Worm (Caenorhabditis elegans) whole organism, mixed stage, embryonic: ENCODE results near the gene C05D11.8.
A peak's percentile ranks its signal among the peaks of the same experiment; 100 is the strongest.

Source experiments
- M03D4.4 ChIP-seq: sonication (generic microtip); optimal IDR thresholded peaks from 2 replicates; lab custom pipeline; 2017; ENCODE audit warnings: mild to moderate bottlenecking, missing genetic modification characterization, missing compliant biosample characterization
- bed-3 ChIP-seq: fragments of 200-800 bp; sonication (Bioruptor generic); optimal IDR thresholded peaks from 3 replicates; lab custom pipeline; 2018; ENCODE audit warnings: mild to moderate bottlenecking, missing genetic modification characterization, moderate library complexity, missing compliant biosample characterization
- blmp-1 ChIP-seq: fragments of 150-350 bp; optimal IDR thresholded peaks from 2 replicates; lab custom pipeline; 2014; ENCODE audit warnings: missing biosample characterization, missing genetic modification characterization
- ceh-43 ChIP-seq: fragments of 200-800 bp; sonication (Bioruptor generic); optimal IDR thresholded peaks from 2 replicates; lab custom pipeline; 2018; ENCODE audit warnings: mild to moderate bottlenecking, missing genetic modification characterization, moderate library complexity, missing compliant biosample characterization
- ceh-83 ChIP-seq: fragments of 200-800 bp; sonication (Bioruptor generic); optimal IDR thresholded peaks from 2 replicates; lab custom pipeline; 2018; ENCODE audit warnings: mild to moderate bottlenecking, missing genetic modification characterization, missing compliant biosample characterization
- ces-1 ChIP-seq: fragments of 150-350 bp; optimal IDR thresholded peaks from 2 replicates; lab custom pipeline; 2014; ENCODE audit warnings: missing biosample characterization, missing genetic modification reagents, missing genetic modification characterization
- cnd-1 ChIP-seq: fragments of 200-800 bp; sonication (Bioruptor generic); optimal IDR thresholded peaks from 2 replicates; lab custom pipeline; 2018; ENCODE audit warnings: mild to moderate bottlenecking, missing genetic modification characterization, missing compliant biosample characterization
- drap-1 ChIP-seq: fragments of 200-800 bp; sonication (Bioruptor generic); optimal IDR thresholded peaks from 3 replicates; lab custom pipeline; 2018; ENCODE audit warnings: mild to moderate bottlenecking, missing genetic modification characterization, missing compliant biosample characterization
- elt-1 ChIP-seq: sonication (generic microtip); optimal IDR thresholded peaks from 2 replicates; lab custom pipeline; 2017; ENCODE audit warnings: missing genetic modification characterization, mild to moderate bottlenecking, missing compliant biosample characterization, antibody characterized with exemption, moderate library complexity, borderline replicate concordance; ENCODE audit not compliant: insufficient read depth
- elt-3 ChIP-seq: fragments of 150-350 bp; optimal IDR thresholded peaks from 2 replicates; lab custom pipeline; 2014; ENCODE audit warnings: missing biosample characterization, missing genetic modification characterization
- lin-13 ChIP-seq: fragments of 150-350 bp; optimal IDR thresholded peaks from 2 replicates; lab custom pipeline; 2014; ENCODE audit warnings: missing biosample characterization, missing genetic modification characterization
- lin-32 ChIP-seq: fragments of 200-800 bp; sonication (Bioruptor generic); optimal IDR thresholded peaks from 2 replicates; lab custom pipeline; 2018; ENCODE audit warnings: mild to moderate bottlenecking, missing genetic modification characterization, missing compliant biosample characterization
- lsy-2 ChIP-seq: fragments of 150-350 bp; optimal IDR thresholded peaks from 2 replicates; lab custom pipeline; 2014; ENCODE audit warnings: missing biosample characterization, missing genetic modification characterization
- mab-5 ChIP-seq: fragments of 150-350 bp; optimal IDR thresholded peaks from 2 replicates; lab custom pipeline; 2014; ENCODE audit warnings: missing biosample characterization, missing genetic modification characterization
- mep-1 ChIP-seq: fragments of 150-350 bp; optimal IDR thresholded peaks from 2 replicates; lab custom pipeline; 2017; ENCODE audit warnings: missing biosample characterization, missing genetic modification reagents, missing genetic modification characterization, inconsistent platforms
- mls-2 ChIP-seq: sonication (generic microtip); optimal IDR thresholded peaks from 2 replicates; lab custom pipeline; 2016; ENCODE audit warnings: mild to moderate bottlenecking, missing genetic modification characterization, moderate library complexity, missing compliant biosample characterization
- nhr-12 ChIP-seq: fragments of 150-350 bp; optimal IDR thresholded peaks from 2 replicates; lab custom pipeline; 2014; ENCODE audit warnings: missing biosample characterization, missing genetic modification characterization
- nhr-2 ChIP-seq: fragments of 150-350 bp; optimal IDR thresholded peaks from 2 replicates; lab custom pipeline; 2014; ENCODE audit warnings: missing biosample characterization, missing genetic modification characterization
- nhr-237 ChIP-seq: fragments of 150-350 bp; optimal IDR thresholded peaks from 2 replicates; lab custom pipeline; 2014; ENCODE audit warnings: missing biosample characterization, missing genetic modification characterization
- nhr-28 ChIP-seq: fragments of 150-350 bp; optimal IDR thresholded peaks from 2 replicates; lab custom pipeline; 2014; ENCODE audit warnings: missing biosample characterization, missing genetic modification characterization
- nhr-76 ChIP-seq: sonication (generic microtip); optimal IDR thresholded peaks from 2 replicates; lab custom pipeline; 2017; ENCODE audit warnings: missing biosample characterization, missing genetic modification characterization
- sem-2 ChIP-seq: fragments of 200-800 bp; sonication (Bioruptor generic); optimal IDR thresholded peaks from 2 replicates; lab custom pipeline; 2018; ENCODE audit warnings: mild to moderate bottlenecking, missing genetic modification characterization, missing compliant biosample characterization
- sptf-1 ChIP-seq: sonication (generic microtip); optimal IDR thresholded peaks from 2 replicates; lab custom pipeline; 2017; ENCODE audit warnings: mild to moderate bottlenecking, missing genetic modification characterization, moderate library complexity, missing compliant biosample characterization
- tbx-8 ChIP-seq: fragments of 200-800 bp; sonication (Bioruptor generic); optimal IDR thresholded peaks from 2 replicates; lab custom pipeline; 2018; ENCODE audit warnings: mild to moderate bottlenecking, missing genetic modification characterization, moderate library complexity, missing compliant biosample characterization
- unc-120 ChIP-seq: sonication (generic microtip); optimal IDR thresholded peaks from 2 replicates; lab custom pipeline; 2017; ENCODE audit warnings: missing genetic modification characterization, missing compliant biosample characterization; ENCODE audit not compliant: poor library complexity, severe bottlenecking
- unc-39 ChIP-seq: fragments of 150-350 bp; optimal IDR thresholded peaks from 2 replicates; lab custom pipeline; 2014; ENCODE audit warnings: missing biosample characterization, missing genetic modification characterization
- unc-62 ChIP-seq: fragments of 150-350 bp; optimal IDR thresholded peaks from 2 replicates; lab custom pipeline; 2014; ENCODE audit warnings: missing biosample characterization, missing genetic modification reagents, missing genetic modification characterization
- zip-8 ChIP-seq: fragments of 150-350 bp; optimal IDR thresholded peaks from 2 replicates; lab custom pipeline; 2014; ENCODE audit warnings: missing biosample characterization, missing genetic modification characterization
- ztf-11 ChIP-seq: fragments of 150-350 bp; optimal IDR thresholded peaks from 2 replicates; lab custom pipeline; 2014; ENCODE audit warnings: missing biosample characterization, missing genetic modification characterization

Gene C05D11.8

ce11 chrIII:6464113-6464571 is 37.0 kb upstream of the C05D11.8 start (continued):
- no peak for TF ChIP-seq lin-13 (tag; lab: Kevin White, UChicago)
- TF ChIP-seq sem-2 (GFP tag; lab: Kevin White, UChicago) = no peak
- TF ChIP-seq M03D4.4 (tag; lab: Kevin White, UChicago) = peak; percentile 64

- TF ChIP-seq tbx-8 = no peak
These were observed 36.6 kb upstream of the C05D11.8 start, which contains the start of gene dlc-1 for ce11 chrIII:6463679-6464078. Gene dlc-1, minus strand, starts transcription at chrIII:6463779.

- TF ChIP-seq nhr-28 (tag; lab: Kevin White, UChicago) (no peak), zip-8 (tag; lab: Kevin White, UChicago) (no peak), sem-2 (GFP tag; lab: Kevin White, UChicago) (no peak), lsy-2 (no peak), ztf-11 (tag; lab: Kevin White, UChicago) (no peak), ceh-43 (GFP tag; lab: Kevin White, UChicago) (no peak), bed-3 (GFP tag; lab: Kevin White, UChicago) (no peak), nhr-237 (tag; lab: Kevin White, UChicago) (no peak), unc-39 (tag; lab: Kevin White, UChicago) (no peak)
- TF ChIP-seq, all 35 proteins: peak for 0
These were observed 35.5 kb upstream of the C05D11.8 start, which contains the start of gene T26A5.8 for ce11 chrIII:6462610-6463009. Gene T26A5.8, minus strand, starts transcription at chrIII:6462856.

- TF ChIP-seq ceh-43 (GFP tag; lab: Kevin White, UChicago) (no peak), elt-1 (tag; lab: Kevin White, UChicago) (no peak), lsy-2 (no peak), zip-8 (tag; lab: Kevin White, UChicago) (no peak), drap-1 (no peak), unc-62 (GFP tag; lab: Kevin White, UChicago) (no peak), mep-1 (tag; lab: Kevin White, UChicago) (no peak), unc-39 (tag; lab: Kevin White, UChicago) (no peak), ces-1 (GFP tag; lab: Kevin White, UChicago) (no peak), unc-120 (tag; lab: Kevin White, UChicago) (no peak), blmp-1 (tag; lab: Kevin White, UChicago) (no peak), nhr-2 (no peak), ztf-11 (tag; lab: Kevin White, UChicago) (no peak), nhr-12 (tag; lab: Kevin White, UChicago) (no peak), bed-3 (GFP tag; lab: Kevin White, UChicago) (no peak), mls-2 (tag; lab: Kevin White, UChicago) (no peak), mab-5 (tag; lab: Kevin White, UChicago) (no peak), lin-32 (GFP tag; lab: Kevin White, UChicago) (no peak), sem-2 (GFP tag; lab: Kevin White, UChicago) (no peak)
These were observed 32.7 kb upstream of the C05D11.8 start, which contains the start of gene algn-1 for ce11 chrIII:6459820-6460219. Gene algn-1, plus strand, starts transcription at chrIII:6460120.

ce11 chrIII:6454183-6454582 is 27.1 kb upstream of the C05D11.8 start, which contains the start of gene jhdm-1:
Gene jhdm-1, plus strand, starts transcription at chrIII:6454483.
- TF ChIP-seq sptf-1 (tag; lab: Kevin White, UChicago) (no peak), M03D4.4 (tag; lab: Kevin White, UChicago) (no peak), ceh-83 (GFP tag; lab: Kevin White, UChicago) (no peak), ztf-11 (tag; lab: Kevin White, UChicago) (no peak), unc-62 (GFP tag; lab: Kevin White, UChicago) (no peak), nhr-76 (tag; lab: Kevin White, UChicago) (no peak), bed-3 (GFP tag; lab: Kevin White, UChicago) (no peak), cnd-1 (no peak), zip-8 (tag; lab: Kevin White, UChicago) (no peak), mep-1 (tag; lab: Kevin White, UChicago) (no peak), unc-120 (tag; lab: Kevin White, UChicago) (no peak), elt-3 (no peak), lin-13 (tag; lab: Kevin White, UChicago) (no peak), elt-1 (tag; lab: Kevin White, UChicago) (no peak), mab-5 (tag; lab: Kevin White, UChicago) (no peak), tbx-8 (no peak)
- TF ChIP-seq, all 35 proteins: peak for 0
